Fruit fly (Drosophila melanogaster) whole organism, embryonic: ENCODE measurements around the gene Trf.

Experiments used
- BtbVII ChIP-seq: fragments of 200-800 bp; sonication (Bioruptor generic); optimal IDR thresholded peaks from 3 replicates; lab custom pipeline; 2017; ENCODE audit warnings: missing biosample characterization, mild to moderate bottlenecking, missing genetic modification characterization
- CG10274 ChIP-seq: fragments of 200-800 bp; sonication (Bioruptor generic); optimal IDR thresholded peaks from 3 replicates; lab custom pipeline; 2017; ENCODE audit warnings: missing biosample characterization, mild to moderate bottlenecking, missing genetic modification characterization
- CG10366 ChIP-seq: fragments of 200-800 bp; sonication (Bioruptor generic); IDR thresholded peaks from 2 replicates; pipeline ENCODE4 v1.3.6; 2022; ENCODE audit warnings: missing biosample characterization, missing genetic modification characterization
- CG11093 ChIP-seq: fragments of 200-800 bp; sonication (Bioruptor generic); IDR thresholded peaks from 3 replicates; pipeline ENCODE4 v1.3.6; 2022; ENCODE audit warnings: missing biosample characterization, missing genetic modification characterization
- CG11696 ChIP-seq: fragments of 200-800 bp; sonication (Bioruptor generic); IDR thresholded peaks from 2 replicates; pipeline ENCODE4 v1.3.6; 2022; ENCODE audit warnings: missing biosample characterization, missing genetic modification characterization
- CG13775 ChIP-seq: fragments of 200-800 bp; sonication (Bioruptor generic); optimal IDR thresholded peaks from 3 replicates; lab custom pipeline; 2017; ENCODE audit warnings: missing biosample characterization, mild to moderate bottlenecking, missing genetic modification characterization
- CG15514 ChIP-seq: fragments of 200-800 bp; sonication (Bioruptor generic); optimal IDR thresholded peaks from 3 replicates; lab custom pipeline; 2017; ENCODE audit warnings: missing biosample characterization, missing genetic modification characterization, mild to moderate bottlenecking, moderate library complexity, missing genetic modification reagents
- CG17385 ChIP-seq: fragments of 200-800 bp; sonication (Bioruptor generic); optimal IDR thresholded peaks from 3 replicates; lab custom pipeline; 2018; ENCODE audit warnings: missing biosample characterization, mild to moderate bottlenecking, missing genetic modification characterization
- CG18599 ChIP-seq: fragments of 200-800 bp; sonication (Bioruptor generic); optimal IDR thresholded peaks from 3 replicates; lab custom pipeline; 2017; ENCODE audit warnings: missing biosample characterization, missing genetic modification characterization, mild to moderate bottlenecking, moderate library complexity, missing genetic modification reagents
- CG31224 ChIP-seq: fragments of 200-800 bp; sonication (Bioruptor generic); IDR thresholded peaks from 2 replicates; pipeline ENCODE4 v1.3.6; 2022; ENCODE audit warnings: missing biosample characterization, missing genetic modification characterization
- CG32532 ChIP-seq: fragments of 200-800 bp; sonication (Bioruptor generic); IDR thresholded peaks from 2 replicates; pipeline ENCODE4 v1.3.6; 2022; ENCODE audit warnings: missing biosample characterization, missing genetic modification characterization
- CG34376 ChIP-seq: fragments of 200-800 bp; sonication (Bioruptor generic); optimal IDR thresholded peaks from 2 replicates; lab custom pipeline; 2018; ENCODE audit warnings: missing biosample characterization, mild to moderate bottlenecking, missing genetic modification characterization
- CG6254 ChIP-seq: fragments of 200-800 bp; sonication (Bioruptor generic); optimal IDR thresholded peaks from 3 replicates; lab custom pipeline; 2017; ENCODE audit warnings: mild to moderate bottlenecking, missing biosample characterization, missing genetic modification reagents, missing genetic modification characterization
- CG6813 ChIP-seq: fragments of 200-800 bp; sonication (Bioruptor generic); optimal IDR thresholded peaks from 2 replicates; lab custom pipeline; 2017; ENCODE audit warnings: missing biosample characterization, missing genetic modification characterization, mild to moderate bottlenecking, moderate library complexity, missing genetic modification reagents
- CG7928 ChIP-seq: fragments of 200-800 bp; sonication (Bioruptor generic); optimal IDR thresholded peaks from 2 replicates; lab custom pipeline; 2017; ENCODE audit warnings: missing biosample characterization, mild to moderate bottlenecking, missing genetic modification characterization
- CG7987 ChIP-seq: fragments of 200-800 bp; sonication (Bioruptor generic); optimal IDR thresholded peaks from 2 replicates; lab custom pipeline; 2018; ENCODE audit warnings: missing biosample characterization, mild to moderate bottlenecking, missing genetic modification characterization, moderate library complexity
- CG8089 ChIP-seq: fragments of 200-800 bp; sonication (Bioruptor generic); optimal IDR thresholded peaks from 3 replicates; lab custom pipeline; 2016; ENCODE audit warnings: missing biosample characterization, missing genetic modification characterization
- CG8290 ChIP-seq, 3 experiments: fragments of 200-800 bp; sonication (Bioruptor generic); optimal IDR thresholded peaks; 2 replicates each; lab custom pipeline; 2016 to 2019; ENCODE audit warnings: missing biosample characterization in 3 of 3, missing genetic modification characterization in 3 of 3, mild to moderate bottlenecking in 2 of 3, moderate library complexity in 1 of 3
- CG8478 ChIP-seq: fragments of >200 bp; optimal IDR thresholded peaks from 2 replicates; lab custom pipeline; 2018
- CG8765 ChIP-seq: fragments of 200-800 bp; sonication (Bioruptor generic); IDR thresholded peaks from 2 replicates; pipeline ENCODE4 v1.3.6; 2022; ENCODE audit warnings: missing biosample characterization, missing genetic modification characterization
- CG8924 ChIP-seq: fragments of 200-800 bp; optimal IDR thresholded peaks from 3 replicates; lab custom pipeline; 2019; ENCODE audit warnings: missing biosample characterization, mild to moderate bottlenecking, missing genetic modification characterization, moderate library complexity
- Camta ChIP-seq: fragments of 200-800 bp; sonication (Bioruptor generic); optimal IDR thresholded peaks from 2 replicates; lab custom pipeline; 2016; ENCODE audit warnings: missing biosample characterization, missing genetic modification characterization
- Drgx ChIP-seq: fragments of 200-800 bp; sonication (Bioruptor generic); IDR thresholded peaks from 2 replicates; pipeline ENCODE4 v1.3.6; 2022; ENCODE audit warnings: missing biosample characterization, missing genetic modification characterization
- HLHmδ ChIP-seq: fragments of 200-800 bp; sonication (Bioruptor generic); optimal IDR thresholded peaks from 2 replicates; lab custom pipeline; 2018; ENCODE audit warnings: missing biosample characterization, mild to moderate bottlenecking, missing genetic modification characterization, moderate library complexity
- Hand ChIP-seq: fragments of 200-800 bp; sonication (Bioruptor generic); optimal IDR thresholded peaks from 2 replicates; lab custom pipeline; 2017; ENCODE audit warnings: mild to moderate bottlenecking, missing biosample characterization, missing genetic modification reagents, missing genetic modification characterization
- Hmr ChIP-seq: fragments of 200-800 bp; sonication (Bioruptor generic); optimal IDR thresholded peaks from 3 replicates; lab custom pipeline; 2017; ENCODE audit warnings: mild to moderate bottlenecking, missing biosample characterization, missing genetic modification reagents, missing genetic modification characterization
- Hr3 ChIP-seq: fragments of 200-800 bp; sonication (Bioruptor generic); optimal IDR thresholded peaks from 3 replicates; lab custom pipeline; 2016; ENCODE audit warnings: missing biosample characterization, missing genetic modification characterization
- Med ChIP-seq: fragments of 200-800 bp; sonication (Bioruptor generic); peaks from one replicate; lab custom pipeline; 2016; ENCODE audit warnings: missing biosample characterization, missing genetic modification characterization, mild to moderate bottlenecking, inconsistent platforms, moderate library complexity
- NfI ChIP-seq: fragments of 200-800 bp; sonication (Bioruptor generic); optimal IDR thresholded peaks from 3 replicates; lab custom pipeline; 2018; ENCODE audit warnings: missing biosample characterization, mild to moderate bottlenecking, missing genetic modification characterization, moderate library complexity
- Opbp ChIP-seq: fragments of 200-800 bp; sonication (Bioruptor generic); IDR thresholded peaks from 3 replicates; pipeline ENCODE4 v1.3.6; 2022; ENCODE audit warnings: missing biosample characterization, missing genetic modification characterization; ENCODE audit not compliant: partially characterized antibody
- Trl ChIP-seq, 3 experiments: fragments of >200 bp in 2 of 3; fragments of 200-800 bp in 1 of 3; sonication (Bioruptor generic) in 1 of 3; optimal IDR thresholded peaks; 2 replicates in 1 of 3; 3 replicates in 2 of 3; lab custom pipeline; 2016 to 2017; ENCODE audit warnings: missing biosample characterization in 1 of 3, missing genetic modification characterization in 1 of 3
- ab ChIP-seq: fragments of 200-800 bp; sonication (Bioruptor generic); optimal IDR thresholded peaks from 2 replicates; lab custom pipeline; 2016; ENCODE audit warnings: missing biosample characterization, missing genetic modification characterization
- ac ChIP-seq: fragments of 200-800 bp; sonication (Bioruptor generic); optimal IDR thresholded peaks from 3 replicates; lab custom pipeline; 2017; ENCODE audit warnings: missing biosample characterization, mild to moderate bottlenecking, missing genetic modification characterization
- bigmax ChIP-seq: fragments of 200-800 bp; sonication (Bioruptor generic); optimal IDR thresholded peaks from 2 replicates; lab custom pipeline; 2018; ENCODE audit warnings: missing biosample characterization, mild to moderate bottlenecking, missing genetic modification characterization
- cg ChIP-seq: fragments of 200-800 bp; sonication (Bioruptor generic); optimal IDR thresholded peaks from 3 replicates; lab custom pipeline; 2019; ENCODE audit warnings: missing biosample characterization, mild to moderate bottlenecking, missing genetic modification characterization, moderate library complexity
- chinmo ChIP-seq: fragments of 200-800 bp; sonication (Bioruptor generic); IDR thresholded peaks from 4 replicates; pipeline ENCODE4 v1.3.6; 2022; ENCODE audit warnings: missing biosample characterization, missing genetic modification characterization; ENCODE audit not compliant: partially characterized antibody
- crol ChIP-seq: fragments of 200-800 bp; sonication (Bioruptor generic); IDR thresholded peaks from 2 replicates; pipeline ENCODE4 v1.3.6; 2022; ENCODE audit warnings: missing biosample characterization, missing genetic modification characterization
- emc ChIP-seq: fragments of 200-800 bp; sonication (Bioruptor generic); optimal IDR thresholded peaks from 2 replicates; lab custom pipeline; 2016; ENCODE audit warnings: missing biosample characterization, missing genetic modification characterization
- gem ChIP-seq: fragments of 200-800 bp; sonication (Bioruptor generic); optimal IDR thresholded peaks from 2 replicates; lab custom pipeline; 2019; ENCODE audit warnings: missing biosample characterization, mild to moderate bottlenecking, missing genetic modification characterization, moderate library complexity
- gro ChIP-seq: fragments of 200-800 bp; sonication (Bioruptor generic); optimal IDR thresholded peaks from 2 replicates; lab custom pipeline; 2016; ENCODE audit warnings: missing biosample characterization, missing genetic modification characterization
- row ChIP-seq: fragments of 200-800 bp; sonication (Bioruptor generic); IDR thresholded peaks from 3 replicates; pipeline ENCODE4 v1.3.6; 2022; ENCODE audit warnings: missing biosample characterization, missing genetic modification characterization
- sd ChIP-seq: fragments of 200-800 bp; sonication (Bioruptor generic); optimal IDR thresholded peaks from 3 replicates; lab custom pipeline; 2018; ENCODE audit warnings: missing biosample characterization, mild to moderate bottlenecking, missing genetic modification characterization, moderate library complexity
- sens ChIP-seq: fragments of 200-800 bp; sonication (Bioruptor generic); peaks from one replicate; lab custom pipeline; 2016; ENCODE audit warnings: missing biosample characterization, missing genetic modification characterization
- seq ChIP-seq: fragments of 200-800 bp; sonication (Bioruptor generic); IDR thresholded peaks from 2 replicates; pipeline ENCODE4 v1.3.6; 2022; ENCODE audit warnings: missing biosample characterization, missing genetic modification characterization
- sr ChIP-seq: fragments of 200-800 bp; sonication (Bioruptor generic); IDR thresholded peaks from 3 replicates; pipeline ENCODE4 v1.3.6; 2022; ENCODE audit warnings: missing biosample characterization, missing genetic modification characterization
- tll ChIP-seq, 2 experiments: fragments of 200-800 bp in 1 of 2; fragments of >200 bp in 1 of 2; sonication (Bioruptor generic) in 1 of 2; optimal IDR thresholded peaks; 2 replicates each; lab custom pipeline; 2017 to 2019; ENCODE audit warnings: missing biosample characterization in 2 of 2, missing genetic modification characterization in 2 of 2, mild to moderate bottlenecking in 1 of 2, moderate library complexity in 1 of 2
- unpg ChIP-seq: fragments of 200-800 bp; sonication (Bioruptor generic); optimal IDR thresholded peaks from 3 replicates; lab custom pipeline; 2018; ENCODE audit warnings: missing biosample characterization, mild to moderate bottlenecking, missing genetic modification characterization, moderate library complexity
- yki ChIP-seq: fragments of >200 bp; optimal IDR thresholded peaks from 3 replicates; lab custom pipeline; 2018

The Trf gene

dm6 chr2L:8031588-8031987 is 41.1 kb upstream of the Trf start (continued):
- TF ChIP-seq bigmax (GFP tag; lab: Kevin White, UChicago) (no peak), CG8290 (GFP tag; optimal IDR thresholded peaks at IDR 0.05; lab: Kevin White, UChicago) (no peak), CG8290 (tag; optimal IDR thresholded peaks at IDR 0.05; lab: Kevin White, UChicago) (peak in 1 of 2 experiments; percentile 47), CG13775 (GFP tag; lab: Kevin White, UChicago) (no peak), tll (GFP tag; optimal IDR thresholded peaks at IDR 0.05; lab: Kevin White, UChicago) (no peak), gro (GFP tag; lab: Kevin White, UChicago) (peak; percentile 5), cg (GFP tag; lab: Kevin White, UChicago) (peak; percentile 85), sr (GFP tag; lab: Robert Waterston, UW) (peak; percentile 30; the same call in 2 of the 3 replicates), yki (lab: Kevin White, UChicago) (peak; percentile 78), CG32532 (GFP tag; lab: Robert Waterston, UW) (peak; percentile 52; the same call in 1 of the 2 replicates), NfI (no peak), CG17385 (peak; percentile 69), CG15514 (peak; percentile 12), CG6813 (GFP tag; lab: Kevin White, UChicago) (peak; percentile 27), Drgx (GFP tag; lab: Robert Waterston, UW) (no peak), Hmr (GFP tag; lab: Kevin White, UChicago) (peak; percentile 25), Hand (no peak), CG18599 (GFP tag; lab: Kevin White, UChicago) (peak; percentile 33), CG34376 (GFP tag; lab: Kevin White, UChicago) (peak; percentile 23), crol (GFP tag; lab: Robert Waterston, UW) (peak; percentile 96), CG31224 (no peak), ac (GFP tag; lab: Kevin White, UChicago) (no peak), sd (tag; lab: Kevin White, UChicago) (peak; percentile 88), CG8765 (0 out of 2 replicates have a peak, but pooled peaks have one; percentile 6), seq (GFP tag; lab: Robert Waterston, UW) (peak; percentile 54; the same call in 1 of the 2 replicates), Trl (optimal IDR thresholded peaks at IDR 0.05; lab: Kevin White, UChicago) (peak; percentile 95 to 97), Trl (GFP tag; optimal IDR thresholded peaks at IDR 0.05; lab: Kevin White, UChicago) (peak; percentile 67), CG6254 (GFP tag; lab: Kevin White, UChicago) (peak; percentile 9), chinmo (GFP tag; lab: Robert Waterston, UW) (peak; percentile 79; the same call in 2 of the 4 replicates), ab (GFP tag; lab: Kevin White, UChicago) (no peak), CG8478 (peak; percentile 57), BtbVII (GFP tag; lab: Kevin White, UChicago) (peak; percentile 45)

- TF ChIP-seq sens (GFP tag; lab: Kevin White, UChicago) (peak; percentile 12), Camta (GFP tag; lab: Kevin White, UChicago) (no peak), gem (tag; lab: Kevin White, UChicago) (peak; percentile 9), CG11696 (GFP tag; lab: Robert Waterston, UW) (no peak), Med (GFP tag; lab: Kevin White, UChicago) (peak; percentile 42), row (GFP tag; lab: Robert Waterston, UW) (peak; percentile 27; the same call in 1 of the 3 replicates), CG7928 (GFP tag; lab: Kevin White, UChicago) (no peak)
These were observed 38.9 kb upstream of the Trf start for dm6 chr2L:8033756-8034155.

- TF ChIP-seq CG15514 (peak; percentile 29), emc (GFP tag; lab: Kevin White, UChicago) (no peak), unpg (GFP tag; lab: Kevin White, UChicago) (peak; percentile 76), CG10366 (GFP tag; lab: Robert Waterston, UW) (peak; percentile 53; the same call in 1 of the 2 replicates), CG7987 (GFP tag; lab: Kevin White, UChicago) (peak; percentile 6), CG11093 (no peak), Camta (GFP tag; lab: Kevin White, UChicago) (peak; percentile 48), CG8089 (GFP tag; lab: Kevin White, UChicago) (no peak), HLHmδ (no peak), CG8924 (peak; percentile 66), Opbp (GFP tag; lab: Robert Waterston, UW) (no peak), Hr3 (GFP tag; lab: Kevin White, UChicago) (peak; percentile 35), CG10274 (GFP tag; lab: Kevin White, UChicago) (peak; percentile 10)
These were observed 38.0 kb upstream of the Trf start for dm6 chr2L:8034734-8035133.
